Worm (Caenorhabditis elegans): ENCODE data around the gene abi-1.

DNA sequence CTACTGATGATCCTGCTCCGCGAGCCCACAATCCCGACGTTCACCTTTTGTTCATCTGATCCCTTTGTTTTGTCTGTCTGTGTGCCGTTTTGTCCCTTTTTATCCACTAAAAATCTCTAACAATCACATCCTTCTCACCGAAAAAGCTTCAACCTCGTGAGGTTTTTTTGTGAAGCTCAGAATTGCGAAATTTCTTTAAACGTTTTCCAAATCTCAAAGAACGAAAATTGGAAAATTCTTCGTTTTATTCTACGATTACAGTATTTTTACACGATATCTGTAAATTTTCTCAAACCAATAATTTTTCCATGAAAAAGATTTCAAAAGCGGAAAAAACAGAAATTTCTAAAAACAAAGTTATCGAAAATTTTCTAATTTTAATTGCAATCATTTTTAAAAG lies 18.3 kb downstream of the abi-1 start:
- no peak for TF ChIP-seq nhr-25 (tag; optimal IDR thresholded peaks at IDR 0.05)
- TF ChIP-seq sea-2 (GFP tag; optimal IDR thresholded peaks at IDR 0.05): no peak
- TF ChIP-seq ceh-9 (tag; optimal IDR thresholded peaks at IDR 0.05): no peak
- no peak for TF ChIP-seq nhr-77 (tag; optimal IDR thresholded peaks at IDR 0.05)
- no peak for TF ChIP-seq egl-27 (tag; optimal IDR thresholded peaks at IDR 0.05)

Data from whole organism, L3 larva.